Fruit fly (Drosophila melanogaster): ENCODE results near the gene CG14312.

CG14312 gene

DNA sequence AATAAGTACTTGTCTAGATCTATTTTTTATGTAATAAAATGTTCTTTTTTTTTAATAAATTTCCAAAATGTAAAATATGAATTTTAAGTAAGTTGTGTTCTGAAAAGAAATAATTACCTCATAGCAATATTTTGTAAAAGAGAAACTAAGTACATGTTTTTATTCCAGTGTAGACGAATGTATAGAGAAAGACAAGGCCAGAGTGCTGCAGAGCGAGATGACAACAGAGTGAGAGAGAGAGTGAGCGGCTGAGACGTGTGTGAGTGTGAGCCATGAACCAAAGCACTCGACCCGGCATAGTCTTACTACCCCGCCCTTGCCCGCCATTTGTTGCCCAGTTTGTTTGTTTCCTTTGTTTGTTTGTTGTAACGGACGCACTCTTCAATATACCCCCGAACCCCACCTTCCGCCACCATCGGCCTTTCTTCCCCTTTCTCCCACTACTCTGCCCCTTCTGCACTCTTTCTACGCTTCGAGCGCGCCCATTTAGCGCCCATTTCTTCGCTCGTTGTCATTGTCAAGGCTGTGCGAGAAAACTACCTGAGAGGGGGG lies 28.1 kb upstream of the CG14312 start (continued):
- TF ChIP-seq Elba2 (GFP tag; optimal IDR thresholded peaks at IDR 0.05) = no peak
- peak; percentile 86 for TF ChIP-seq ci (GFP tag; IDR thresholded peaks at IDR 0.05)
- TF ChIP-seq Ets97D (GFP tag; optimal IDR thresholded peaks at IDR 0.05) = no peak
- peak; percentile 77 for TF ChIP-seq otp (GFP tag; IDR thresholded peaks at IDR 0.05)
- peak in 1 of 2 experiments; percentile 45 for TF ChIP-seq dpn (GFP tag; optimal IDR thresholded peaks at IDR 0.05)
- no peak for TF ChIP-seq MESR4 (GFP tag; optimal IDR thresholded peaks at IDR 0.05)
- TF ChIP-seq sc (optimal IDR thresholded peaks at IDR 0.05) = no peak
- TF ChIP-seq sc (GFP tag; optimal IDR thresholded peaks at IDR 0.05) = peak; percentile 32
- TF ChIP-seq mam (GFP tag; optimal IDR thresholded peaks at IDR 0.05) = no peak
- peak; percentile 23 for TF ChIP-seq fd96Cb (tag; optimal IDR thresholded peaks at IDR 0.05)
- TF ChIP-seq tup (GFP tag; optimal IDR thresholded peaks at IDR 0.05) = peak; percentile 18
- TF ChIP-seq Taf1 (GFP tag; IDR thresholded peaks at IDR 0.05) = peak; percentile 57
- TF ChIP-seq Trl (optimal IDR thresholded peaks at IDR 0.05) = peak; percentile 69 to 70
- peak; percentile 61 for TF ChIP-seq Trl (GFP tag; optimal IDR thresholded peaks at IDR 0.05)
- TF ChIP-seq CG10321 (GFP tag; IDR thresholded peaks at IDR 0.05) = no peak; the same call in 1 of the 2 replicates
- peak; percentile 43 for TF ChIP-seq CG12219 (GFP tag; optimal IDR thresholded peaks at IDR 0.05)
- TF ChIP-seq CG30020 (tag; optimal IDR thresholded peaks at IDR 0.05) = no peak
- peak; percentile 52 for TF ChIP-seq Kr (GFP tag; optimal IDR thresholded peaks at IDR 0.05)
- no peak for TF ChIP-seq CG17612 (GFP tag; IDR thresholded peaks at IDR 0.05)
- peak; percentile 69 for TF ChIP-seq zf30C (GFP tag; optimal IDR thresholded peaks at IDR 0.05)
- peak; percentile 46 for TF ChIP-seq CG10267 (tag; optimal IDR thresholded peaks at IDR 0.05)
- TF ChIP-seq CG10543 (GFP tag; optimal IDR thresholded peaks at IDR 0.05) = peak; percentile 43
- peak; percentile 40 for TF ChIP-seq schlank (tag; optimal IDR thresholded peaks at IDR 0.05)
- peak; percentile 86 for TF ChIP-seq oc (tag; optimal IDR thresholded peaks at IDR 0.05)
- peak; percentile 75 for TF ChIP-seq ara (GFP tag; IDR thresholded peaks at IDR 0.05)
- TF ChIP-seq CG34376 (GFP tag; optimal IDR thresholded peaks at IDR 0.05) = no peak
- 0 out of 3 replicates have a peak, but pooled peaks have one; percentile 9 for TF ChIP-seq Mrtf (GFP tag; IDR thresholded peaks at IDR 0.05)
- peak; percentile 49 for TF ChIP-seq CG12659 (GFP tag; optimal IDR thresholded peaks at IDR 0.05)
- TF ChIP-seq gsb (GFP tag; IDR thresholded peaks at IDR 0.05) = no peak
- no peak for TF ChIP-seq tgo (GFP tag; IDR thresholded peaks at IDR 0.05)
- TF ChIP-seq CG8281 (tag; optimal IDR thresholded peaks at IDR 0.05) = peak; percentile 24
- TF ChIP-seq pb (GFP tag; optimal IDR thresholded peaks at IDR 0.05) = peak; percentile 58
- TF ChIP-seq sob (GFP tag; IDR thresholded peaks at IDR 0.05) = peak; percentile 66
- peak; percentile 42; the same call in 1 of the 2 replicates for TF ChIP-seq CG9932 (GFP tag; IDR thresholded peaks at IDR 0.05)
- TF ChIP-seq CG15479 (GFP tag; optimal IDR thresholded peaks at IDR 0.05) = no peak
- peak; percentile 10 for TF ChIP-seq Abd-B (GFP tag; optimal IDR thresholded peaks at IDR 0.05)
- TF ChIP-seq lmd (GFP tag; IDR thresholded peaks at IDR 0.05) = no peak
- peak; percentile 39 for TF ChIP-seq CG4328 (GFP tag; optimal IDR thresholded peaks at IDR 0.05)
- TF ChIP-seq ab (GFP tag; optimal IDR thresholded peaks at IDR 0.05) = peak; percentile 25
- TF ChIP-seq CG15696 (tag; optimal IDR thresholded peaks at IDR 0.05) = peak; percentile 9
- TF ChIP-seq peb (GFP tag; IDR thresholded peaks at IDR 0.05) = no peak
- no peak for TF ChIP-seq dimm (GFP tag; IDR thresholded peaks at IDR 0.05)
- peak; percentile 17 to 30 for TF ChIP-seq Pdp1 (GFP tag; optimal IDR thresholded peaks at IDR 0.05)
- peak; percentile 93 for TF ChIP-seq CG7556 (GFP tag; optimal IDR thresholded peaks at IDR 0.05)
- TF ChIP-seq chm (GFP tag; IDR thresholded peaks at IDR 0.05) = peak; percentile 81
- no peak for TF ChIP-seq CG12236 (GFP tag; optimal IDR thresholded peaks at IDR 0.05)
- TF ChIP-seq bab2 (GFP tag; optimal IDR thresholded peaks at IDR 0.05) = peak; percentile 33
- TF ChIP-seq kah (GFP tag; optimal IDR thresholded peaks at IDR 0.05) = no peak
- TF ChIP-seq tin (GFP tag; optimal IDR thresholded peaks at IDR 0.05) = peak; percentile 35
- no peak for TF ChIP-seq CG12942 (GFP tag; optimal IDR thresholded peaks at IDR 0.05)
- peak; percentile 60; the same call in 1 of the 2 replicates for TF ChIP-seq Adf1 (GFP tag; IDR thresholded peaks at IDR 0.05)
- no peak for TF ChIP-seq zfh2 (GFP tag; optimal IDR thresholded peaks at IDR 0.05)
